Worm (Caenorhabditis elegans): ENCODE data around the gene sri-7.

sri-7 gene

ce11 chrV:15423601-15424000 is 23.5 kb downstream of the sri-7 start, which contains the start of gene fbxa-104:
TSS of gene fbxa-104 (minus strand) at chrV:15423683.
- no peak for TF ChIP-seq dmd-4 (tag; optimal IDR thresholded peaks at IDR 0.05)
- no peak for TF ChIP-seq nhr-25 (tag; optimal IDR thresholded peaks at IDR 0.05)

DNA sequence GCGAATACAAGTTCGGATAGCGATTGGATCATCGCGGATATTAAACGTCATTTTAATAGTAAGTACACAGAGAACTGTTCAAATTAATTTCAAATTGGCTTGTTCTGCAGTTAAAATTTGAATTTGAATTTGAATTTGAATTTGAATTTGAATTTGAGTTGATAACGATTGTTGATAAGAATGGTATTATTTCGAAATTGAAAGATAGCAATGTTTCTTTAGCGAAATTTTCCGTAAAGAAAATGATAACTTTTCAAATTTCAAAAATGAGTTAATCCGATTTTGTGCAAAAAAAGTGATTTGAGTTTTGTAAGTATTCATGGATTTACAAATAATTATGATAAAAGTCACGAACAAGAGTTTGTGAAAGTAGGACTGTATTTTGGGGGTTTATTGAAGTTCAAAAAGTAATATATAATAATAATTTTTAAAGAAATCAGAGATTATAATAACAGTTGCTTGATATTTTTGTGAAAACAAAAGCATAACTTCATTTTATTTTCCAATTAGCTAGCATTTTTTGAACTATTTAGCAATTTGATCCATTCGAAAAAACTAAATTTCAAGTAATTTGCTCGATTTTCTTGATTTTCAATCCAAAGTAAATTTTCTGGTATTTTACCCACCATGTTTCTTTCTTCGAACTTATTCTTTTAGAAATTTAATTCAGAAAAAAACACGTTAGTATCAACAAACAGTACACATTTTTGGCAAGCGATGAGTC is 25.4 kb downstream of the sri-7 start, which contains the start of gene Y36E3A.2:
Gene Y36E3A.2, plus strand, starts transcription at position 674 of the 724 bp plus-strand sequence.
- TF ChIP-seq fos-1 (tag; optimal IDR thresholded peaks at IDR 0.05): peak; percentile 48
- no peak for TF ChIP-seq lin-13 (GFP tag; optimal IDR thresholded peaks at IDR 0.05)
- no peak for TF ChIP-seq lin-11 (tag; optimal IDR thresholded peaks at IDR 0.05)

ce11 chrV:15426944-15427343 is 26.8 kb downstream of the sri-7 start, which contains the start of gene fbxa-209:
TSS of gene fbxa-209 (minus strand) at chrV:15427044.
- TF ChIP-seq unc-39 (tag; optimal IDR thresholded peaks at IDR 0.05) (no peak), nhr-129 (tag; optimal IDR thresholded peaks at IDR 0.05) (no peak), elt-1 (tag; optimal IDR thresholded peaks at IDR 0.05) (no peak), nhr-23 (tag; optimal IDR thresholded peaks at IDR 0.05) (no peak), F13H6.1 (tag; optimal IDR thresholded peaks at IDR 0.05) (no peak), nhr-21 (tag; optimal IDR thresholded peaks at IDR 0.05) (no peak)

DNA sequence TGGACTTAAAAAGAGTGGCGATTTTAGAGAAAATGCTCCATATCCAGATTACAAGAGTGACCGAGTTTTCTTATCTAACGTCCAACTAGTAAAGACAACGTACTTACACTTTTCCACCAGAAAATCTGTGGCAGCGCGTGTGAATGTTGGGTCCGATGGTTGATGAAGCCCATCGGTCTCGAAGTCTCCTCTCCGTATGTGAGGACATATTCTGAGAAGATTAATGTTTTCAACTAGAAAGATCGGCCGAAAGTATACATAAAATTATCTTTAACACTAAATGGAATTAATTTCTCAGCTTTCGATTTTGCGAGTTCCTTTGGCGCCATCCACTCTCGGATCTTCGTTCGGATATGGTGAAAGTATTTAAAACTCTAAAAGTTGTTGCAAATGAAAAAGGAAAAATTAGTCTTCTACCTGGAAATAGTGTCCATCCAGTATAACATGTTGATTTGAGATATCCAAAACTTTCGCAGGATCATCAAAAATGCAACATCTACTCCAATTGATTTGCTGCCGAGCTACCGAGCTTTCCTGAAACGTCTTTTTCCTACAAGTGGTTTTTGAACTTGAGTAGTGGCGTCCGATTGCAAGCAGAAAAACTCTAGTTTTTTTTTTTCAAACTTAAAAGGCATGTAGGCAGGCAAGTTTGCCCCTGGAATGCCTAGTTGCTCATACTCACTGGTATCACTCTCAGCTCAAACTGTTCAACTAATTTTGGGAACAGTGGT is 31.4 kb downstream of the sri-7 start:
- no peak for TF ChIP-seq nhr-237 (tag; optimal IDR thresholded peaks at IDR 0.05)
- no peak for TF ChIP-seq ama-1 (optimal IDR thresholded peaks at IDR 0.05)
- TF ChIP-seq unc-62 (GFP tag; optimal IDR thresholded peaks at IDR 0.05): no peak
- TF ChIP-seq unc-39 (tag; optimal IDR thresholded peaks at IDR 0.05): peak; percentile 70
- no peak for TF ChIP-seq mab-5 (tag; optimal IDR thresholded peaks at IDR 0.05)
- no peak for TF ChIP-seq peb-1 (tag; optimal IDR thresholded peaks at IDR 0.05)
- no peak for TF ChIP-seq blmp-1 (tag; optimal IDR thresholded peaks at IDR 0.05; ENCODE audit: insufficient read depth)

ce11 chrV:15432457-15432856 is 32.3 kb downstream of the sri-7 start, which contains the start of gene T26H5.8:
TSS of gene T26H5.8 (minus strand) at chrV:15432726.
- TF ChIP-seq nhr-6 (tag; optimal IDR thresholded peaks at IDR 0.05) (no peak), skn-1 (tag; optimal IDR thresholded peaks at IDR 0.05) (no peak), fos-1 (tag; optimal IDR thresholded peaks at IDR 0.05) (peak; percentile 74), gmeb-1 (tag; optimal IDR thresholded peaks at IDR 0.05) (peak; percentile 43), nhr-129 (tag; optimal IDR thresholded peaks at IDR 0.05) (no peak), lsy-2 (tag; optimal IDR thresholded peaks at IDR 0.05) (no peak)

DNA sequence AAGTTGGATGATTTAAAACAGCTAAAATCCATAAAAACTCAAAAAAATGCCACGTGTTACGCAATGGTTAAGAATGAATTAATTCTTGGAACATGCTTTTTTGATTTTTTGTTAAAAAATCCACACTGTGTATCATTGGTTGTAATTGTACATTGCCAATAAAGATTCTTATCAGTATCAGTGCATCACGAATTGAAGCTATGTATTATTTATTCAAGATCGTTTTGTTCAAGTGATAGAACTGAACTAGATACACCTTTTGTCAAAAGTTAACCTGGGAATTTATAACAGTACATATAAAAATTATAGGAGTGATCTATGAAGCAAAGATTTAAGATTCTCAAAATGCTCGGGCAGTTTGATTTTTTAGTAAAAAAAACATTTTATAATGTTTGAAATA is 34.5 kb downstream of the sri-7 start:
- no peak for TF ChIP-seq ZK546.5 (tag; optimal IDR thresholded peaks at IDR 0.05)
- peak; percentile 68 for TF ChIP-seq fos-1 (tag; optimal IDR thresholded peaks at IDR 0.05)

- TF ChIP-seq ztf-11 (tag; optimal IDR thresholded peaks at IDR 0.05): no peak
- TF ChIP-seq fos-1 (tag; optimal IDR thresholded peaks at IDR 0.05): peak; percentile 98
- TF ChIP-seq sma-9 (GFP tag; optimal IDR thresholded peaks at IDR 0.05): peak; percentile 57
- TF ChIP-seq sma-9 (tag; optimal IDR thresholded peaks at IDR 0.05): no peak
Measured at ce11 chrV:15436133-15436532, 36.0 kb downstream of the sri-7 start.

DNA sequence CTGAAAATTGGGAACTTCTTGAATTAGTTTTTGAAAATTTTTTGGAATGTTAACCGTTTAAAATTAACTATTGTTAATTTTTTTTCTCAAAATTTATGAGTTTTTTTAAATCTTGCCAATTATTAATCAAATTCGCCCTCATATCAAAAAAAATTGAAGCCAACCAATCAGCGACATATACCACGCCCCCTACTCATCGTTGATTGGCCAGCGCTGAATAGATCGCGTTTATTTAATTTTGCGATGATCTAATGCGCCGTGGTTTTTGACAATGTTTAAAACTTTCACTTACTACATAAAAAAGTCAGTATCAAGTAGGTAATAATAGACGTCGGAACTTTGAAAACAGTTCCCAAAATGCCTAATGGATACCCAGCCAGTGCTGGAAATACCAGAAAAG is 42.3 kb downstream of the sri-7 start:
- TF ChIP-seq unc-39 (tag; optimal IDR thresholded peaks at IDR 0.05) (no peak), ztf-11 (tag; optimal IDR thresholded peaks at IDR 0.05) (no peak), ama-1 (optimal IDR thresholded peaks at IDR 0.05) (no peak), peb-1 (tag; optimal IDR thresholded peaks at IDR 0.05) (no peak), nhr-6 (tag; optimal IDR thresholded peaks at IDR 0.05) (no peak), mdl-1 (tag; optimal IDR thresholded peaks at IDR 0.05) (no peak), sem-4 (tag; optimal IDR thresholded peaks at IDR 0.05) (no peak), nhr-77 (tag; optimal IDR thresholded peaks at IDR 0.05) (no peak)
